Fruit fly (Drosophila melanogaster) whole organism, embryonic: ENCODE results near the gene drl.

Experiments
- CG1024 ChIP-seq: fragments of 200-800 bp; sonication (Bioruptor generic); IDR thresholded peaks from 2 replicates; pipeline ENCODE4 v1.3.6; 2022; ENCODE audit warnings: missing biosample characterization, missing genetic modification characterization
- CG10366 ChIP-seq: fragments of 200-800 bp; sonication (Bioruptor generic); IDR thresholded peaks from 2 replicates; pipeline ENCODE4 v1.3.6; 2022; ENCODE audit warnings: missing biosample characterization, missing genetic modification characterization
- CG10431 ChIP-seq: fragments of 200-800 bp; sonication (Bioruptor generic); optimal IDR thresholded peaks from 3 replicates; lab custom pipeline; 2018; ENCODE audit warnings: missing biosample characterization, mild to moderate bottlenecking, missing genetic modification characterization
- CG12391 ChIP-seq: fragments of 200-800 bp; sonication (Bioruptor generic); optimal IDR thresholded peaks from 3 replicates; lab custom pipeline; 2018; ENCODE audit warnings: missing biosample characterization, mild to moderate bottlenecking, missing genetic modification characterization, moderate library complexity
- CG12942 ChIP-seq: fragments of 200-800 bp; sonication (Bioruptor generic); optimal IDR thresholded peaks from 3 replicates; lab custom pipeline; 2016; ENCODE audit warnings: missing biosample characterization, missing genetic modification characterization
- CG13296 ChIP-seq: fragments of 200-800 bp; sonication (Bioruptor generic); optimal IDR thresholded peaks from 3 replicates; lab custom pipeline; 2018; ENCODE audit warnings: missing biosample characterization, mild to moderate bottlenecking, missing genetic modification characterization
- CG13775 ChIP-seq: fragments of 200-800 bp; sonication (Bioruptor generic); optimal IDR thresholded peaks from 3 replicates; lab custom pipeline; 2017; ENCODE audit warnings: missing biosample characterization, mild to moderate bottlenecking, missing genetic modification characterization
- CG14014 ChIP-seq: fragments of 200-800 bp; sonication (Bioruptor generic); IDR thresholded peaks from 2 replicates; pipeline ENCODE4 v1.3.6; 2022; ENCODE audit warnings: missing biosample characterization, missing genetic modification characterization
- CG16815 ChIP-seq: fragments of 200-800 bp; sonication (Bioruptor generic); optimal IDR thresholded peaks from 3 replicates; lab custom pipeline; 2017; ENCODE audit warnings: missing biosample characterization, mild to moderate bottlenecking, missing genetic modification characterization
- CG2116 ChIP-seq: fragments of 200-800 bp; sonication (Bioruptor generic); optimal IDR thresholded peaks from 3 replicates; lab custom pipeline; 2018; ENCODE audit warnings: missing biosample characterization, mild to moderate bottlenecking, missing genetic modification characterization
- CG2120 ChIP-seq: fragments of 200-800 bp; sonication (Bioruptor generic); optimal IDR thresholded peaks from 3 replicates; lab custom pipeline; 2016; ENCODE audit warnings: missing biosample characterization, missing genetic modification characterization
- CG2889 ChIP-seq: fragments of 200-800 bp; sonication (Bioruptor generic); IDR thresholded peaks from 3 replicates; pipeline ENCODE4 v1.3.6; 2022; ENCODE audit warnings: missing biosample characterization, missing genetic modification characterization
- CG4707 ChIP-seq: fragments of 200-800 bp; sonication (Bioruptor generic); optimal IDR thresholded peaks from 2 replicates; lab custom pipeline; 2018; ENCODE audit warnings: missing biosample characterization, mild to moderate bottlenecking, missing genetic modification characterization, moderate library complexity
- CG4820 ChIP-seq: fragments of 200-800 bp; sonication (Bioruptor generic); optimal IDR thresholded peaks from 3 replicates; lab custom pipeline; 2016; ENCODE audit warnings: missing biosample characterization, missing genetic modification characterization
- CG5180 ChIP-seq: fragments of 200-800 bp; sonication (Bioruptor generic); optimal IDR thresholded peaks from 3 replicates; lab custom pipeline; 2017; ENCODE audit warnings: missing biosample characterization, missing genetic modification characterization, mild to moderate bottlenecking, moderate library complexity, missing genetic modification reagents
- CG5953 ChIP-seq: fragments of 200-800 bp; sonication (Bioruptor generic); IDR thresholded peaks from 2 replicates; pipeline ENCODE4 v1.3.6; 2022; ENCODE audit warnings: missing biosample characterization, missing genetic modification characterization
- CG6683 ChIP-seq: fragments of 200-800 bp; sonication (Bioruptor generic); optimal IDR thresholded peaks from 2 replicates; lab custom pipeline; 2017; ENCODE audit warnings: missing biosample characterization, mild to moderate bottlenecking, missing genetic modification characterization, missing genetic modification reagents
- CG7745 ChIP-seq: fragments of 200-800 bp; sonication (Bioruptor generic); optimal IDR thresholded peaks from 2 replicates; lab custom pipeline; 2018; ENCODE audit warnings: missing biosample characterization, mild to moderate bottlenecking, missing genetic modification characterization, moderate library complexity
- CG7786 ChIP-seq: fragments of 200-800 bp; sonication (Bioruptor generic); optimal IDR thresholded peaks from 2 replicates; lab custom pipeline; 2016; ENCODE audit warnings: missing biosample characterization, missing genetic modification characterization
- CG9609 ChIP-seq: fragments of 200-800 bp; sonication (Bioruptor generic); optimal IDR thresholded peaks from 3 replicates; lab custom pipeline; 2016; ENCODE audit warnings: missing biosample characterization, missing genetic modification characterization
- CG9932 ChIP-seq: fragments of 200-800 bp; sonication (Bioruptor generic); IDR thresholded peaks from 2 replicates; pipeline ENCODE4 v1.3.6; 2022; ENCODE audit warnings: missing biosample characterization, missing genetic modification characterization
- Deaf1 ChIP-seq: fragments of 200-800 bp; optimal IDR thresholded peaks from 3 replicates; lab custom pipeline; 2019; ENCODE audit warnings: missing biosample characterization, mild to moderate bottlenecking, missing genetic modification characterization, moderate library complexity
- Dfd ChIP-seq, 2 experiments: fragments of >200 bp; optimal IDR thresholded peaks; 2 replicates each; lab custom pipeline; 2017; ENCODE audit warnings: missing biosample characterization in 2 of 2, missing genetic modification characterization in 2 of 2
- Elba2 ChIP-seq: fragments of 200-800 bp; sonication (Bioruptor generic); optimal IDR thresholded peaks from 3 replicates; lab custom pipeline; 2016; ENCODE audit warnings: missing biosample characterization, missing genetic modification characterization
- HLH4C ChIP-seq: fragments of 200-800 bp; sonication (Bioruptor generic); IDR thresholded peaks from 3 replicates; pipeline ENCODE4 v1.3.6; 2022; ENCODE audit warnings: missing biosample characterization, missing genetic modification characterization; ENCODE audit not compliant: partially characterized antibody
- HLHmδ ChIP-seq: fragments of 200-800 bp; sonication (Bioruptor generic); optimal IDR thresholded peaks from 2 replicates; lab custom pipeline; 2018; ENCODE audit warnings: missing biosample characterization, mild to moderate bottlenecking, missing genetic modification characterization, moderate library complexity
- MBD-R2 ChIP-seq: fragments of 200-800 bp; sonication (Bioruptor generic); IDR thresholded peaks from 2 replicates; pipeline ENCODE4 v1.3.6; 2022; ENCODE audit warnings: missing biosample characterization, missing genetic modification characterization
- Nf-YB ChIP-seq: fragments of 200-800 bp; sonication (Bioruptor generic); optimal IDR thresholded peaks from 3 replicates; lab custom pipeline; 2019; ENCODE audit warnings: missing biosample characterization, mild to moderate bottlenecking, missing genetic modification characterization, moderate library complexity
- Oli ChIP-seq: fragments of 200-800 bp; sonication (Bioruptor generic); optimal IDR thresholded peaks from 2 replicates; lab custom pipeline; 2018; ENCODE audit warnings: missing biosample characterization, mild to moderate bottlenecking, missing genetic modification characterization, moderate library complexity
- Side ChIP-seq: fragments of 200-800 bp; sonication (Bioruptor generic); optimal IDR thresholded peaks from 2 replicates; lab custom pipeline; 2016; ENCODE audit warnings: missing biosample characterization, missing genetic modification characterization
- Sox100B ChIP-seq: fragments of 200-800 bp; sonication (Bioruptor generic); optimal IDR thresholded peaks from 3 replicates; lab custom pipeline; 2018; ENCODE audit warnings: missing biosample characterization, mild to moderate bottlenecking, missing genetic modification characterization
- br ChIP-seq: fragments of >200 bp; optimal IDR thresholded peaks from 2 replicates; lab custom pipeline; 2017
- caup ChIP-seq: fragments of 200-800 bp; sonication (Bioruptor generic); optimal IDR thresholded peaks from 3 replicates; lab custom pipeline; 2017; ENCODE audit warnings: missing biosample characterization, mild to moderate bottlenecking, missing genetic modification characterization, moderate library complexity; ENCODE audit not compliant: severe bottlenecking
- da ChIP-seq: fragments of 200-800 bp; sonication (Bioruptor generic); optimal IDR thresholded peaks from 2 replicates; lab custom pipeline; 2016; ENCODE audit warnings: missing biosample characterization, missing genetic modification characterization
- dimm ChIP-seq: fragments of 200-800 bp; sonication (Bioruptor generic); IDR thresholded peaks from 2 replicates; pipeline ENCODE4 v1.3.6; 2022; ENCODE audit warnings: missing biosample characterization, missing genetic modification characterization
- esg ChIP-seq: fragments of 200-800 bp; sonication (Bioruptor generic); conservative IDR thresholded peaks from 2 replicates; pipeline ENCODE4 v1.3.6; 2022; ENCODE audit warnings: missing biosample characterization, missing genetic modification characterization
- fd64A ChIP-seq: fragments of 200-800 bp; sonication (Bioruptor generic); optimal IDR thresholded peaks from 3 replicates; lab custom pipeline; 2018; ENCODE audit warnings: missing biosample characterization, mild to moderate bottlenecking, missing genetic modification characterization
- kni ChIP-seq: fragments of 200-800 bp; sonication (Bioruptor generic); optimal IDR thresholded peaks from 3 replicates; lab custom pipeline; 2017; ENCODE audit warnings: mild to moderate bottlenecking, missing biosample characterization, missing genetic modification reagents, missing genetic modification characterization
- knrl ChIP-seq: fragments of 200-800 bp; sonication (Bioruptor generic); IDR thresholded peaks from 3 replicates; pipeline ENCODE4 v1.3.6; 2022; ENCODE audit warnings: missing biosample characterization, missing genetic modification characterization; ENCODE audit not compliant: partially characterized antibody
- lbe ChIP-seq: fragments of 200-800 bp; sonication (Bioruptor generic); optimal IDR thresholded peaks from 2 replicates; lab custom pipeline; 2016; ENCODE audit warnings: missing biosample characterization, mild to moderate bottlenecking, missing genetic modification characterization
- lov ChIP-seq, 2 experiments: fragments of 200-800 bp in 1 of 2; fragments of >200 bp in 1 of 2; sonication (Bioruptor generic) in 1 of 2; IDR thresholded peaks in 1 of 2; optimal IDR thresholded peaks in 1 of 2; 2 replicates in 1 of 2; 3 replicates in 1 of 2; pipeline versions ENCODE4 v1.3.6 to Lab custom; 2017 to 2022; ENCODE audit warnings: missing biosample characterization in 1 of 2, missing genetic modification characterization in 1 of 2
- maf-S ChIP-seq: fragments of 200-800 bp; sonication (Bioruptor generic); optimal IDR thresholded peaks from 2 replicates; lab custom pipeline; 2016; ENCODE audit warnings: missing biosample characterization, missing genetic modification characterization
- onecut ChIP-seq: fragments of 200-800 bp; sonication (Bioruptor generic); IDR thresholded peaks from 2 replicates; pipeline ENCODE4 v1.3.6; 2022; ENCODE audit warnings: missing biosample characterization, missing genetic modification characterization
- pum ChIP-seq: fragments of 200-800 bp; sonication (Bioruptor generic); optimal IDR thresholded peaks from 2 replicates; lab custom pipeline; 2016; ENCODE audit warnings: missing biosample characterization, missing genetic modification characterization
- pzg ChIP-seq: fragments of 200-800 bp; sonication (Bioruptor generic); optimal IDR thresholded peaks from 3 replicates; lab custom pipeline; 2018; ENCODE audit warnings: missing biosample characterization, mild to moderate bottlenecking, missing genetic modification characterization, moderate library complexity
- sima ChIP-seq: fragments of 200-800 bp; sonication (Bioruptor generic); optimal IDR thresholded peaks from 2 replicates; lab custom pipeline; 2016; ENCODE audit warnings: missing biosample characterization, missing genetic modification characterization
- slp2 ChIP-seq: fragments of 200-800 bp; sonication (Bioruptor generic); optimal IDR thresholded peaks from 2 replicates; lab custom pipeline; 2016; ENCODE audit warnings: missing biosample characterization, missing genetic modification characterization
- stwl ChIP-seq: fragments of 200-800 bp; sonication (Bioruptor generic); optimal IDR thresholded peaks from 3 replicates; lab custom pipeline; 2018; ENCODE audit warnings: missing biosample characterization, mild to moderate bottlenecking, missing genetic modification characterization, moderate library complexity
- vnd ChIP-seq: fragments of 200-800 bp; sonication (Bioruptor generic); IDR thresholded peaks from 3 replicates; pipeline ENCODE4 v1.3.6; 2022; ENCODE audit warnings: missing biosample characterization, missing genetic modification characterization; ENCODE audit not compliant: partially characterized antibody

drl gene

DNA sequence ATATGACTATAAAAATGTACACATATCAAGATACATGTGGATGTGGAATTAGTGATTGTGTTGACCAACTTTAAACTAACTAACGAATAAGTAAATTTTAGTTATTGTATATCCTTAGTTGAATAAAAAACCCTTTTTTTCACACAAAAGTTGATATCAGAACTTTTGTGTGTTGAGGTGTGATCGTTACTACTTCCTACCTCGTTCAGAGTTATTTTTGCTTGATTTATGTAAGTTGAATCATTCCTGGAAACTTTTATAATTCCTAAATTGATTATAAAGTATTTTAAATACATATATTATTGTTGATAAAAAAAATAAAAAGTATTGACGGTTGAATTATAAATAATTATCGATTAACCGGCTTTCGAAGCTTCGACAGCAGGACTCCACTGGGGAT is 6.5 kb upstream of the drl start, which contains the start of gene CG46059 (continued):
- TF ChIP-seq knrl = no peak
- TF ChIP-seq CG12942 (GFP tag; lab: Kevin White, UChicago) = no peak

DNA sequence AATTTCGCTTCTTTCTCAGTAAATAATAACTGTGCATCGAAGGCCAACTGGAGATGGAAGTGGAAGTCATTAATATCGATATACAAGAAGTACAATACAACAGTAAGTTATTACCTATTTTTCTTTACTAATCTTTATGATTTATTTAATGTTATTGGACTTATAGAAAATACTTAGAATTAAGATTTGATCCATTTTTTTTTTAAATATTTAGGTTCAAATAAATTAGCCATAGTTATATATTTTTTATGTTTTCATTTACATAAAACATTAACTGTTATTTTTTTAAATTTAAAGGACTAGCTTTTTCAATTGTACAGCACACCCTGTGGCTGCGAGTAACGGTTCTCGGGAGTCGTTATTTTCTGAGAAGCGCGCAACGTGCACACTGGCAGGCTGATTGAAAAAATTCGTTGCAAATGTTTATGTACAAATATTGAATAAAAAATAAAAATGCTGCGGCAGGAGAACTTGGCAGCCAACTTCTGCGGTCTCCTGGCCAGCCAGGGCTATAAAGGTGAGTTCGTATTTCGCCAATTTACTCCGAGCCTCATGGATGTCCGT is 4.4 kb upstream of the drl start, which contains the start of the genes gammaTub37C and pigeon:
Gene gammaTub37C (minus strand): TSS at position 51 of the 564 bp plus-strand sequence.
Gene pigeon (plus strand): TSS at position 368 of the 564 bp plus-strand sequence.
- TF ChIP-seq maf-S (GFP tag; lab: Kevin White, UChicago) (no peak), slp2 (GFP tag; lab: Kevin White, UChicago) (no peak), CG2120 (GFP tag; lab: Kevin White, UChicago) (no peak), CG1024 (GFP tag; lab: Robert Waterston, UW) (no peak), Dfd (GFP tag; optimal IDR thresholded peaks at IDR 0.05; lab: Kevin White, UChicago) (no peak), vnd (GFP tag; lab: Robert Waterston, UW) (no peak), Elba2 (GFP tag; lab: Kevin White, UChicago) (no peak), CG13296 (no peak), dimm (no peak), CG2889 (GFP tag; lab: Robert Waterston, UW) (no peak), MBD-R2 (GFP tag; lab: Robert Waterston, UW) (peak; percentile 89), Deaf1 (tag; lab: Kevin White, UChicago) (no peak), caup (no peak), esg (GFP tag; lab: Robert Waterston, UW) (no peak), HLH4C (GFP tag; lab: Robert Waterston, UW) (no peak), br (lab: Kevin White, UChicago) (no peak), sima (GFP tag; lab: Kevin White, UChicago) (no peak), CG14014 (GFP tag; lab: Robert Waterston, UW) (no peak), CG9932 (GFP tag; lab: Robert Waterston, UW) (no peak), CG2116 (GFP tag; lab: Kevin White, UChicago) (peak; percentile 0), CG10431 (GFP tag; lab: Kevin White, UChicago) (peak; percentile 39), CG5953 (GFP tag; lab: Robert Waterston, UW) (no peak), lbe (GFP tag; lab: Kevin White, UChicago) (no peak), CG5180 (GFP tag; lab: Kevin White, UChicago) (peak; percentile 8), pum (GFP tag; lab: Kevin White, UChicago) (no peak), HLHmδ (GFP tag; lab: Kevin White, UChicago) (no peak), Oli (tag; lab: Kevin White, UChicago) (no peak), CG6683 (GFP tag; lab: Kevin White, UChicago) (no peak), Sox100B (GFP tag; lab: Kevin White, UChicago) (no peak), da (GFP tag; lab: Kevin White, UChicago) (no peak), lov (optimal IDR thresholded peaks at IDR 0.05; lab: Kevin White, UChicago) (no peak), lov (GFP tag; IDR thresholded peaks at IDR 0.05; lab: Robert Waterston, UW) (no peak), CG16815 (GFP tag; lab: Kevin White, UChicago) (no peak), Nf-YB (GFP tag; lab: Kevin White, UChicago) (no peak), fd64A (GFP tag; lab: Kevin White, UChicago) (no peak), CG4707 (GFP tag; lab: Kevin White, UChicago) (no peak), CG12391 (tag; lab: Kevin White, UChicago) (peak; percentile 32), CG10366 (no peak), CG4820 (GFP tag; lab: Kevin White, UChicago) (no peak), CG7786 (GFP tag; lab: Kevin White, UChicago) (no peak), CG13775 (GFP tag; lab: Kevin White, UChicago) (no peak), Side (GFP tag; lab: Kevin White, UChicago) (no peak), kni (GFP tag; lab: Kevin White, UChicago) (no peak), onecut (GFP tag; lab: Robert Waterston, UW) (no peak), stwl (tag; lab: Kevin White, UChicago) (peak; percentile 71), CG9609 (GFP tag; lab: Kevin White, UChicago) (no peak), CG7745 (no peak), pzg (GFP tag; lab: Kevin White, UChicago) (peak; percentile 60)
